Fruit fly (Drosophila melanogaster) whole organism, embryonic: ENCODE results near the gene Gad1.
A peak's percentile ranks its signal among the peaks of the same experiment; 100 is the strongest.

Experiments
- Adf1 ChIP-seq: fragments of 200-800 bp; sonication (Bioruptor generic); IDR thresholded peaks from 2 replicates; pipeline ENCODE4 v1.3.6; 2022; ENCODE audit warnings: missing biosample characterization, missing genetic modification characterization
- Aef1 ChIP-seq: fragments of 200-800 bp; sonication (Bioruptor generic); IDR thresholded peaks from 3 replicates; pipeline ENCODE4 v1.3.6; 2022; ENCODE audit warnings: missing biosample characterization, missing genetic modification characterization
- Awh ChIP-seq: fragments of 200-800 bp; sonication (Bioruptor generic); IDR thresholded peaks from 2 replicates; pipeline ENCODE4, ENCODE4 v1.3.6; 2022; ENCODE audit warnings: missing biosample characterization, missing genetic modification characterization
- BtbVII ChIP-seq: fragments of 200-800 bp; sonication (Bioruptor generic); optimal IDR thresholded peaks from 3 replicates; lab custom pipeline; 2017; ENCODE audit warnings: missing biosample characterization, mild to moderate bottlenecking, missing genetic modification characterization
- CG10321 ChIP-seq: fragments of 200-800 bp; sonication (Bioruptor generic); IDR thresholded peaks from 2 replicates; pipeline ENCODE4 v1.3.6; 2022; ENCODE audit warnings: missing biosample characterization, missing genetic modification characterization
- CG11560 ChIP-seq: fragments of 200-800 bp; sonication (Bioruptor generic); IDR thresholded peaks from 3 replicates; pipeline ENCODE4 v1.3.6; 2022; ENCODE audit warnings: missing biosample characterization, missing genetic modification characterization
- CG11695 ChIP-seq: fragments of 200-800 bp; sonication (Bioruptor generic); IDR thresholded peaks from 3 replicates; pipeline ENCODE4 v1.3.6; 2022; ENCODE audit warnings: missing biosample characterization, missing genetic modification characterization
- CG12659 ChIP-seq: fragments of 200-800 bp; sonication (Bioruptor generic); optimal IDR thresholded peaks from 3 replicates; lab custom pipeline; 2017; ENCODE audit warnings: mild to moderate bottlenecking, missing biosample characterization, missing genetic modification reagents, missing genetic modification characterization
- CG1603 ChIP-seq: fragments of 200-800 bp; sonication (Bioruptor generic); optimal IDR thresholded peaks from 2 replicates; lab custom pipeline; 2019; ENCODE audit warnings: missing biosample characterization, mild to moderate bottlenecking, missing genetic modification characterization, moderate library complexity
- CG16813 ChIP-seq: fragments of 200-800 bp; sonication (Bioruptor generic); IDR thresholded peaks from 3 replicates; pipeline ENCODE4 v1.3.6; 2022; ENCODE audit warnings: missing biosample characterization, missing genetic modification characterization; ENCODE audit not compliant: partially characterized antibody
- CG17568 ChIP-seq: fragments of 200-800 bp; sonication (Bioruptor generic); optimal IDR thresholded peaks from 2 replicates; lab custom pipeline; 2018; ENCODE audit warnings: missing biosample characterization, mild to moderate bottlenecking, missing genetic modification characterization, moderate library complexity
- CG17829 ChIP-seq: fragments of 200-800 bp; optimal IDR thresholded peaks from 2 replicates; lab custom pipeline; 2019; ENCODE audit warnings: missing biosample characterization, mild to moderate bottlenecking, missing genetic modification characterization, moderate library complexity
- CG2712 ChIP-seq: fragments of 200-800 bp; optimal IDR thresholded peaks from 3 replicates; lab custom pipeline; 2019; ENCODE audit warnings: missing biosample characterization, mild to moderate bottlenecking, missing genetic modification characterization, moderate library complexity
- CG30020 ChIP-seq: fragments of 200-800 bp; optimal IDR thresholded peaks from 2 replicates; lab custom pipeline; 2019; ENCODE audit warnings: missing biosample characterization, mild to moderate bottlenecking, missing genetic modification characterization, moderate library complexity
- CG42726 ChIP-seq: fragments of 200-800 bp; sonication (Bioruptor generic); IDR thresholded peaks from 2 replicates; pipeline ENCODE4 v1.3.6; 2022; ENCODE audit warnings: missing biosample characterization, missing genetic modification characterization; ENCODE audit not compliant: partially characterized antibody
- CG6791 ChIP-seq: fragments of 200-800 bp; sonication (Bioruptor generic); IDR thresholded peaks from 3 replicates; pipeline ENCODE4 v1.3.6; 2022; ENCODE audit warnings: missing biosample characterization, missing genetic modification characterization; ENCODE audit not compliant: partially characterized antibody
- CG9437 ChIP-seq: fragments of 200-800 bp; sonication (Bioruptor generic); optimal IDR thresholded peaks from 2 replicates; lab custom pipeline; 2018; ENCODE audit warnings: missing biosample characterization, mild to moderate bottlenecking, missing genetic modification characterization
- CG9797 ChIP-seq: fragments of 200-800 bp; sonication (Bioruptor generic); optimal IDR thresholded peaks from 3 replicates; lab custom pipeline; 2018; ENCODE audit warnings: missing biosample characterization, mild to moderate bottlenecking, missing genetic modification characterization
- D ChIP-seq, 2 experiments: fragments of 200-800 bp in 1 of 2; fragments of >200 bp in 1 of 2; sonication (Bioruptor generic) in 1 of 2; optimal IDR thresholded peaks; 2 replicates in 1 of 2; 3 replicates in 1 of 2; lab custom pipeline; 2017; ENCODE audit warnings: mild to moderate bottlenecking in 1 of 2, missing biosample characterization in 1 of 2, missing genetic modification characterization in 1 of 2, missing genetic modification reagents in 1 of 2
- Dll ChIP-seq: fragments of 200-800 bp; sonication (Bioruptor generic); IDR thresholded peaks from 4 replicates; pipeline ENCODE4 v1.3.6; 2022; ENCODE audit warnings: missing biosample characterization, missing genetic modification characterization; ENCODE audit not compliant: partially characterized antibody
- Doc3 ChIP-seq: fragments of 200-800 bp; sonication (Bioruptor generic); IDR thresholded peaks from 3 replicates; pipeline ENCODE4 v1.3.6; 2022; ENCODE audit warnings: missing biosample characterization, missing genetic modification characterization; ENCODE audit not compliant: partially characterized antibody
- Dref ChIP-seq: fragments of 200-800 bp; sonication (Bioruptor generic); IDR thresholded peaks from 2 replicates; pipeline ENCODE4 v1.3.6; 2022; ENCODE audit warnings: missing biosample characterization, missing genetic modification characterization
- E2f2 ChIP-seq: fragments of 200-800 bp; sonication (Bioruptor generic); IDR thresholded peaks from 2 replicates; pipeline ENCODE4 v1.3.6; 2022; ENCODE audit warnings: missing biosample characterization, missing genetic modification characterization
- Ets97D ChIP-seq: fragments of 200-800 bp; sonication (Bioruptor generic); optimal IDR thresholded peaks from 3 replicates; lab custom pipeline; 2016; ENCODE audit warnings: missing biosample characterization, missing genetic modification characterization
- Fer1 ChIP-seq: fragments of 200-800 bp; sonication (Bioruptor generic); optimal IDR thresholded peaks from 2 replicates; lab custom pipeline; 2017; ENCODE audit warnings: missing biosample characterization, mild to moderate bottlenecking, missing genetic modification characterization
- Nf-YA ChIP-seq: fragments of 200-800 bp; sonication (Bioruptor generic); IDR thresholded peaks from 2 replicates; pipeline ENCODE4 v1.3.6; 2022; ENCODE audit warnings: missing biosample characterization, missing genetic modification characterization
- Opbp ChIP-seq: fragments of 200-800 bp; sonication (Bioruptor generic); IDR thresholded peaks from 3 replicates; pipeline ENCODE4 v1.3.6; 2022; ENCODE audit warnings: missing biosample characterization, missing genetic modification characterization; ENCODE audit not compliant: partially characterized antibody
- Sry-δ ChIP-seq: fragments of 200-800 bp; sonication (Bioruptor generic); optimal IDR thresholded peaks from 2 replicates; lab custom pipeline; 2016; ENCODE audit warnings: missing biosample characterization, missing genetic modification characterization
- ara ChIP-seq: fragments of 200-800 bp; sonication (Bioruptor generic); IDR thresholded peaks from 2 replicates; pipeline ENCODE4 v1.3.6; 2022; ENCODE audit warnings: missing biosample characterization, missing genetic modification characterization
- ato ChIP-seq: fragments of 200-800 bp; sonication (Bioruptor generic); IDR thresholded peaks from 2 replicates; pipeline ENCODE4 v1.3.6; 2022; ENCODE audit warnings: missing biosample characterization, missing genetic modification characterization; ENCODE audit not compliant: partially characterized antibody
- cg ChIP-seq: fragments of 200-800 bp; sonication (Bioruptor generic); optimal IDR thresholded peaks from 3 replicates; lab custom pipeline; 2019; ENCODE audit warnings: missing biosample characterization, mild to moderate bottlenecking, missing genetic modification characterization, moderate library complexity
- corto ChIP-seq: fragments of 200-800 bp; sonication (Bioruptor generic); optimal IDR thresholded peaks from 2 replicates; lab custom pipeline; 2016; ENCODE audit warnings: missing biosample characterization, mild to moderate bottlenecking, missing genetic modification characterization, moderate library complexity
- crol ChIP-seq: fragments of 200-800 bp; sonication (Bioruptor generic); IDR thresholded peaks from 2 replicates; pipeline ENCODE4 v1.3.6; 2022; ENCODE audit warnings: missing biosample characterization, missing genetic modification characterization
- crp ChIP-seq, 2 experiments: fragments of 200-800 bp; sonication (Bioruptor generic); optimal IDR thresholded peaks; 2 replicates in 1 of 2; 3 replicates in 1 of 2; lab custom pipeline; 2017; ENCODE audit warnings: missing biosample characterization in 2 of 2, missing genetic modification characterization in 2 of 2, mild to moderate bottlenecking in 1 of 2, moderate library complexity in 1 of 2
- gce ChIP-seq: fragments of 200-800 bp; sonication (Bioruptor generic); IDR thresholded peaks from 3 replicates; pipeline ENCODE4 v1.3.6; 2022; ENCODE audit warnings: missing biosample characterization, missing genetic modification characterization
- gfzf ChIP-seq: fragments of 200-800 bp; sonication (Bioruptor generic); optimal IDR thresholded peaks from 2 replicates; lab custom pipeline; 2016; ENCODE audit warnings: missing biosample characterization, mild to moderate bottlenecking, missing genetic modification characterization, moderate library complexity
- mirr ChIP-seq: fragments of 200-800 bp; sonication (Bioruptor generic); optimal IDR thresholded peaks from 3 replicates; lab custom pipeline; 2018; ENCODE audit warnings: missing biosample characterization, mild to moderate bottlenecking, missing genetic modification characterization
- mld ChIP-seq: fragments of 200-800 bp; sonication (Bioruptor generic); IDR thresholded peaks from 3 replicates; pipeline ENCODE4 v1.3.6; 2022; ENCODE audit warnings: missing biosample characterization, missing genetic modification characterization; ENCODE audit not compliant: partially characterized antibody
- nau ChIP-seq: fragments of 200-800 bp; sonication (Bioruptor generic); optimal IDR thresholded peaks from 3 replicates; lab custom pipeline; 2017; ENCODE audit warnings: missing biosample characterization, mild to moderate bottlenecking, missing genetic modification characterization, missing genetic modification reagents
- odd ChIP-seq: fragments of 200-800 bp; sonication (Bioruptor generic); optimal IDR thresholded peaks from 2 replicates; lab custom pipeline; 2017; ENCODE audit warnings: missing biosample characterization, mild to moderate bottlenecking, missing genetic modification characterization
- psq ChIP-seq: fragments of 200-800 bp; sonication (Bioruptor generic); optimal IDR thresholded peaks from 2 replicates; lab custom pipeline; 2017; ENCODE audit warnings: missing biosample characterization, missing genetic modification characterization
- pum ChIP-seq: fragments of 200-800 bp; sonication (Bioruptor generic); optimal IDR thresholded peaks from 2 replicates; lab custom pipeline; 2016; ENCODE audit warnings: missing biosample characterization, missing genetic modification characterization
- sd ChIP-seq: fragments of 200-800 bp; sonication (Bioruptor generic); optimal IDR thresholded peaks from 3 replicates; lab custom pipeline; 2018; ENCODE audit warnings: missing biosample characterization, mild to moderate bottlenecking, missing genetic modification characterization, moderate library complexity
- sens ChIP-seq: fragments of 200-800 bp; sonication (Bioruptor generic); peaks from one replicate; lab custom pipeline; 2016; ENCODE audit warnings: missing biosample characterization, missing genetic modification characterization
- sna ChIP-seq: fragments of 200-800 bp; sonication (Bioruptor generic); IDR thresholded peaks from 2 replicates; pipeline ENCODE4 v1.3.6; 2022; ENCODE audit warnings: missing biosample characterization, missing genetic modification characterization; ENCODE audit not compliant: partially characterized antibody
- stwl ChIP-seq: fragments of 200-800 bp; sonication (Bioruptor generic); optimal IDR thresholded peaks from 3 replicates; lab custom pipeline; 2018; ENCODE audit warnings: missing biosample characterization, mild to moderate bottlenecking, missing genetic modification characterization, moderate library complexity
- sug ChIP-seq: fragments of 200-800 bp; optimal IDR thresholded peaks from 2 replicates; lab custom pipeline; 2019; ENCODE audit warnings: missing biosample characterization, mild to moderate bottlenecking, missing genetic modification characterization, moderate library complexity

Gene Gad1

dm6 chr3L:4108072-4108843, 19.7 kb upstream of the Gad1 start, which contains the start of gene Ack (continued):
- TF ChIP-seq CG6791 (GFP tag; lab: Robert Waterston, UW) (peak; percentile 73), Dref (peak; percentile 78), Opbp (GFP tag; lab: Robert Waterston, UW) (peak; percentile 82), Doc3 (GFP tag; lab: Robert Waterston, UW) (peak; percentile 64; the same call in 1 of the 3 replicates), crol (GFP tag; lab: Robert Waterston, UW) (0 out of 2 replicates have a peak, but pooled peaks have one; percentile 49), CG17829 (peak; percentile 5), sd (tag; lab: Kevin White, UChicago) (peak; percentile 24), ato (GFP tag; lab: Robert Waterston, UW) (peak; percentile 17; the same call in 1 of the 2 replicates), odd (peak; percentile 45), ara (GFP tag; lab: Robert Waterston, UW) (0 out of 2 replicates have a peak, but pooled peaks have one; percentile 14), corto (GFP tag; lab: Kevin White, UChicago) (no peak), gfzf (GFP tag; lab: Kevin White, UChicago) (peak; percentile 46), sug (tag; lab: Kevin White, UChicago) (peak; percentile 31), CG10321 (GFP tag; lab: Robert Waterston, UW) (no peak), CG11560 (tag; lab: Robert Waterston, UW) (peak; percentile 95), sna (peak; percentile 64), gce (GFP tag; lab: Robert Waterston, UW) (no peak), CG42726 (GFP tag; lab: Robert Waterston, UW) (peak; percentile 59; the same call in 1 of the 2 replicates), BtbVII (GFP tag; lab: Kevin White, UChicago) (no peak), Sry-δ (peak; percentile 85), nau (GFP tag; lab: Kevin White, UChicago) (no peak), Dll (GFP tag; lab: Robert Waterston, UW) (peak; percentile 90), CG1603 (tag; lab: Kevin White, UChicago) (peak; percentile 42), E2f2 (GFP tag; lab: Robert Waterston, UW) (peak; percentile 52), CG11695 (GFP tag; lab: Robert Waterston, UW) (0 out of 3 replicates have a peak, but pooled peaks have one; percentile 21), Ets97D (peak; percentile 22), CG12659 (GFP tag; lab: Kevin White, UChicago) (peak; percentile 18), CG16813 (GFP tag; lab: Robert Waterston, UW) (peak; percentile 82), Aef1 (GFP tag; lab: Robert Waterston, UW) (no peak), Adf1 (GFP tag; lab: Robert Waterston, UW) (peak; percentile 95), sens (GFP tag; lab: Kevin White, UChicago) (peak; percentile 90), mld (GFP tag; lab: Robert Waterston, UW) (peak; percentile 47), CG9437 (no peak), Nf-YA (no peak), crp (GFP tag; optimal IDR thresholded peaks at IDR 0.05; lab: Kevin White, UChicago) (peak; percentile 10 to 89), pum (no peak), cg (GFP tag; lab: Kevin White, UChicago) (peak; percentile 96), CG9797 (GFP tag; lab: Kevin White, UChicago) (peak; percentile 42), mirr (peak; percentile 18), psq (GFP tag; lab: Kevin White, UChicago) (no peak), Awh (GFP tag; lab: Robert Waterston, UW) (peak; percentile 55; the same call in 1 of the 2 replicates), CG17568 (GFP tag; lab: Kevin White, UChicago) (no peak), Fer1 (GFP tag; lab: Kevin White, UChicago) (peak; percentile 28), D (optimal IDR thresholded peaks at IDR 0.05; lab: Kevin White, UChicago) (peak; percentile 58), D (GFP tag; optimal IDR thresholded peaks at IDR 0.05; lab: Kevin White, UChicago) (no peak), CG2712 (tag; lab: Kevin White, UChicago) (no peak), CG30020 (tag; lab: Kevin White, UChicago) (peak; percentile 3), stwl (tag; lab: Kevin White, UChicago) (peak; percentile 35)
